Fruit fly (Drosophila melanogaster): ENCODE data around the gene chas.

The chas gene

DNA sequence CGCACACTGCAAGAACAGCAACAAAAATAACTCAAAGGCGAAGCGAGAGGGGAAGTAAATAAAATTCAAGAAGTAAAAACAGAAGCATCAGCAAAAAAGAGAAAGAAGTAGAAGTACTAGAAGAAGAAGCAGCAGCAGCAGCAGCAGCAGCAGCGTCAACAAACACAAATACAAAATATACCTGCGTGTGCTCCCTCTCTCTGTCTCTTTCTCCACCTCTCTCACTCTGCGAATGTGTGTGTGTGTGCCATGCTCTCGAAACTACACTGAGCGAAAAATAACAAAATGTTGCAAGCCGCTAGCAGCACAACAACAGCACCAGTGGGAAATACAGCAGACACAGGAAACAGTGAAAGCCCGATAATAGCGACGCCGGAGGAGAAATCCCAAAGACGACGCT lies 40.5 kb upstream of the chas start (continued):
- TF ChIP-seq CG2199 (GFP tag; IDR thresholded peaks at IDR 0.05) (0 out of 3 replicates have a peak, but pooled peaks have one; percentile 10), C15 (GFP tag; IDR thresholded peaks at IDR 0.05) (no peak), Rx (GFP tag; IDR thresholded peaks at IDR 0.05) (no peak), odd (GFP tag; optimal IDR thresholded peaks at IDR 0.05) (no peak), CG14014 (GFP tag; IDR thresholded peaks at IDR 0.05) (0 out of 2 replicates have a peak, but pooled peaks have one; percentile 16), CG1233 (GFP tag; optimal IDR thresholded peaks at IDR 0.05) (no peak), CG7928 (GFP tag; optimal IDR thresholded peaks at IDR 0.05) (no peak), Nf-YC (tag; optimal IDR thresholded peaks at IDR 0.05) (no peak), cg (GFP tag; optimal IDR thresholded peaks at IDR 0.05) (peak; percentile 84), her (GFP tag; optimal IDR thresholded peaks at IDR 0.05) (no peak), nom (GFP tag; optimal IDR thresholded peaks at IDR 0.05) (peak; percentile 47), sqz (GFP tag; optimal IDR thresholded peaks at IDR 0.05) (no peak), CG4360 (GFP tag; IDR thresholded peaks at IDR 0.05) (0 out of 2 replicates have a peak, but pooled peaks have one; percentile 4), CG34376 (GFP tag; optimal IDR thresholded peaks at IDR 0.05) (no peak), chn (GFP tag; optimal IDR thresholded peaks at IDR 0.05) (peak; percentile 25), eve (GFP tag; optimal IDR thresholded peaks at IDR 0.05) (no peak), Atf6 (GFP tag; IDR thresholded peaks at IDR 0.05) (no peak), CG11504 (tag; optimal IDR thresholded peaks at IDR 0.05) (peak; percentile 79), CG8924 (tag; optimal IDR thresholded peaks at IDR 0.05) (peak; percentile 7), al (GFP tag; IDR thresholded peaks at IDR 0.05) (no peak), HmgD (GFP tag; optimal IDR thresholded peaks at IDR 0.05) (no peak), CG12744 (GFP tag; optimal IDR thresholded peaks at IDR 0.05) (no peak), aop (GFP tag; IDR thresholded peaks at IDR 0.05) (no peak), CG6791 (GFP tag; IDR thresholded peaks at IDR 0.05; ENCODE audit: partially characterized antibody) (no peak), eyg (GFP tag; optimal IDR thresholded peaks at IDR 0.05) (no peak), slbo (GFP tag; IDR thresholded peaks at IDR 0.05) (no peak), Med (GFP tag) (peak; percentile 67), CG1603 (tag; optimal IDR thresholded peaks at IDR 0.05) (no peak), Bteb2 (GFP tag; optimal IDR thresholded peaks at IDR 0.05) (no peak), Optix (GFP tag; IDR thresholded peaks at IDR 0.05) (no peak), wdn (GFP tag; IDR thresholded peaks at IDR 0.05) (no peak), CG3995 (GFP tag; optimal IDR thresholded peaks at IDR 0.05) (no peak), croc (GFP tag; conservative IDR thresholded peaks at IDR 0.05) (no peak), sim (GFP tag; IDR thresholded peaks at IDR 0.05) (no peak), dmrt11E (tag; optimal IDR thresholded peaks at IDR 0.05) (no peak), ci (GFP tag; IDR thresholded peaks at IDR 0.05) (0 out of 3 replicates have a peak, but pooled peaks have one; percentile 5), br (optimal IDR thresholded peaks at IDR 0.05) (no peak), MBD-R2 (GFP tag; IDR thresholded peaks at IDR 0.05) (no peak), CG12236 (GFP tag; optimal IDR thresholded peaks at IDR 0.05) (no peak), Chrac-16 (GFP tag; optimal IDR thresholded peaks at IDR 0.05) (no peak), da (GFP tag; optimal IDR thresholded peaks at IDR 0.05) (no peak), twi (tag; optimal IDR thresholded peaks at IDR 0.05) (no peak), CG32772 (GFP tag; IDR thresholded peaks at IDR 0.05) (no peak), fru (optimal IDR thresholded peaks at IDR 0.05) (no peak), ttk (GFP tag; IDR thresholded peaks at IDR 0.05) (no peak), Awh (GFP tag; IDR thresholded peaks at IDR 0.05) (no peak), repo (GFP tag; optimal IDR thresholded peaks at IDR 0.05) (no peak), CG7556 (GFP tag; optimal IDR thresholded peaks at IDR 0.05) (no peak), Dref (GFP tag; IDR thresholded peaks at IDR 0.05) (no peak), trem (tag; optimal IDR thresholded peaks at IDR 0.05) (no peak), YL-1 (GFP tag; optimal IDR thresholded peaks at IDR 0.05) (peak; percentile 11), Scr (GFP tag; IDR thresholded peaks at IDR 0.05; ENCODE audit: partially characterized antibody) (no peak), CG34224 (GFP tag; IDR thresholded peaks at IDR 0.05; ENCODE audit: partially characterized antibody) (no peak)

Data from whole organism, embryonic.